Worm (Caenorhabditis elegans): ENCODE results near the gene scrm-7.

- TF ChIP-seq dao-5 (tag; optimal IDR thresholded peaks at IDR 0.05) (no peak), him-1 (tag; optimal IDR thresholded peaks at IDR 0.05) (no peak)
Observed at ce11 chrV:14763582-14763981, 16.0 kb downstream of the scrm-7 start.

Data from whole organism, L4/young adult.